Fruit fly (Drosophila melanogaster) whole organism, prepupa: Measurements from ENCODE around the gene Piezo.

Experiments used
- Blimp-1 ChIP-seq: fragments of 200-800 bp; sonication (Bioruptor generic); optimal IDR thresholded peaks from 3 replicates; lab custom pipeline; 2017; ENCODE audit warnings: missing biosample characterization, missing genetic modification characterization, mild to moderate bottlenecking, moderate library complexity, missing genetic modification reagents
- CG10631 ChIP-seq: fragments of 200-800 bp; sonication (Bioruptor generic); optimal IDR thresholded peaks from 2 replicates; lab custom pipeline; 2016; ENCODE audit warnings: missing biosample characterization, missing genetic modification characterization
- CG10669 ChIP-seq: fragments of 200-800 bp; sonication (Bioruptor generic); optimal IDR thresholded peaks from 3 replicates; lab custom pipeline; 2018; ENCODE audit warnings: missing biosample characterization, mild to moderate bottlenecking, missing genetic modification characterization, moderate library complexity
- CG11294 ChIP-seq: fragments of 200-800 bp; sonication (Bioruptor generic); IDR thresholded peaks from 2 replicates; pipeline ENCODE4 v1.3.6; 2022; ENCODE audit warnings: missing biosample characterization, missing genetic modification characterization
- CG15336 ChIP-seq: fragments of 200-800 bp; sonication (Bioruptor generic); IDR thresholded peaks from 2 replicates; pipeline ENCODE4 v1.3.6; 2022; ENCODE audit warnings: missing biosample characterization, missing genetic modification characterization
- CG1621 ChIP-seq: fragments of 200-800 bp; sonication (Bioruptor generic); optimal IDR thresholded peaks from 3 replicates; lab custom pipeline; 2018; ENCODE audit warnings: missing biosample characterization, mild to moderate bottlenecking, missing genetic modification characterization
- CG16779 ChIP-seq: fragments of 200-800 bp; sonication (Bioruptor generic); optimal IDR thresholded peaks from 3 replicates; lab custom pipeline; 2017; ENCODE audit warnings: missing biosample characterization, mild to moderate bottlenecking, missing genetic modification characterization
- CG3032 ChIP-seq: fragments of 200-800 bp; optimal IDR thresholded peaks from 2 replicates; lab custom pipeline; 2019; ENCODE audit warnings: missing biosample characterization, mild to moderate bottlenecking, missing genetic modification characterization, moderate library complexity
- CG32006 ChIP-seq: fragments of 200-800 bp; sonication (Bioruptor generic); optimal IDR thresholded peaks from 3 replicates; lab custom pipeline; 2017; ENCODE audit warnings: missing biosample characterization, mild to moderate bottlenecking, missing genetic modification characterization
- CG4318 ChIP-seq: fragments of 200-800 bp; sonication (Bioruptor generic); optimal IDR thresholded peaks from 3 replicates; lab custom pipeline; 2017; ENCODE audit warnings: missing biosample characterization, mild to moderate bottlenecking, missing genetic modification characterization
- CG6163 ChIP-seq: fragments of 200-800 bp; sonication (Bioruptor generic); IDR thresholded peaks from 3 replicates; pipeline ENCODE4 v1.3.6; 2022; ENCODE audit warnings: missing biosample characterization, missing genetic modification characterization
- CG6276 ChIP-seq: fragments of 200-800 bp; sonication (Bioruptor generic); optimal IDR thresholded peaks from 2 replicates; lab custom pipeline; 2017; ENCODE audit warnings: missing biosample characterization, mild to moderate bottlenecking, missing genetic modification characterization
- CG6808 ChIP-seq: fragments of 200-800 bp; sonication (Bioruptor generic); optimal IDR thresholded peaks from 3 replicates; lab custom pipeline; 2017; ENCODE audit warnings: missing biosample characterization, missing genetic modification characterization, mild to moderate bottlenecking, moderate library complexity, missing genetic modification reagents
- CG6854 ChIP-seq: fragments of 200-800 bp; sonication (Bioruptor generic); optimal IDR thresholded peaks from 2 replicates; lab custom pipeline; 2017; ENCODE audit warnings: missing biosample characterization, mild to moderate bottlenecking, missing genetic modification characterization
- CG8119 ChIP-seq: fragments of 200-800 bp; sonication (Bioruptor generic); IDR thresholded peaks from 3 replicates; pipeline ENCODE4 v1.3.6; 2022; ENCODE audit warnings: missing biosample characterization, missing genetic modification characterization
- CG9139 ChIP-seq: fragments of 200-800 bp; sonication (Bioruptor generic); optimal IDR thresholded peaks from 3 replicates; lab custom pipeline; 2017; ENCODE audit warnings: missing biosample characterization, mild to moderate bottlenecking, missing genetic modification characterization
- Eip75B ChIP-seq: fragments of 200-800 bp; sonication (Bioruptor generic); optimal IDR thresholded peaks from 3 replicates; lab custom pipeline; 2016; ENCODE audit warnings: missing biosample characterization, missing genetic modification characterization
- Ets21C ChIP-seq: fragments of 200-800 bp; sonication (Bioruptor generic); optimal IDR thresholded peaks from 3 replicates; lab custom pipeline; 2016; ENCODE audit warnings: missing biosample characterization, missing genetic modification characterization
- Ets96B ChIP-seq: fragments of 200-800 bp; optimal IDR thresholded peaks from 2 replicates; lab custom pipeline; 2019; ENCODE audit warnings: missing biosample characterization, mild to moderate bottlenecking, missing genetic modification characterization, moderate library complexity
- Gug ChIP-seq: fragments of 200-800 bp; sonication (Bioruptor generic); IDR thresholded peaks from 2 replicates; pipeline ENCODE4 v1.3.6; 2022; ENCODE audit warnings: missing biosample characterization, missing genetic modification characterization
- Hr4 ChIP-seq: fragments of 200-800 bp; sonication (Bioruptor generic); optimal IDR thresholded peaks from 3 replicates; lab custom pipeline; 2016; ENCODE audit warnings: missing biosample characterization, missing genetic modification characterization
- Met ChIP-seq: fragments of 200-800 bp; sonication (Bioruptor generic); optimal IDR thresholded peaks from 3 replicates; lab custom pipeline; 2016; ENCODE audit warnings: missing biosample characterization, missing genetic modification characterization
- Smox ChIP-seq: fragments of 200-800 bp; sonication (Bioruptor generic); optimal IDR thresholded peaks from 3 replicates; lab custom pipeline; 2016; ENCODE audit warnings: missing biosample characterization, missing genetic modification characterization
- Sox14 ChIP-seq: fragments of 200-800 bp; sonication (Bioruptor generic); optimal IDR thresholded peaks from 3 replicates; lab custom pipeline; 2016; ENCODE audit warnings: missing biosample characterization, missing genetic modification characterization
- cyc ChIP-seq: fragments of 200-800 bp; sonication (Bioruptor generic); optimal IDR thresholded peaks from 3 replicates; lab custom pipeline; 2016; ENCODE audit warnings: missing biosample characterization, missing genetic modification characterization
- dac ChIP-seq: fragments of 200-800 bp; sonication (Bioruptor generic); optimal IDR thresholded peaks from 2 replicates; lab custom pipeline; 2017; ENCODE audit warnings: missing biosample characterization, mild to moderate bottlenecking, missing genetic modification characterization
- dsx ChIP-seq: fragments of 200-800 bp; optimal IDR thresholded peaks from 3 replicates; lab custom pipeline; 2019; ENCODE audit warnings: missing biosample characterization, mild to moderate bottlenecking, missing genetic modification characterization, moderate library complexity; ENCODE audit not compliant: poor library complexity, severe bottlenecking
- eg ChIP-seq: fragments of 200-800 bp; sonication (Bioruptor generic); IDR thresholded peaks from 3 replicates; pipeline ENCODE4 v1.3.6; 2022; ENCODE audit warnings: missing biosample characterization, missing genetic modification characterization
- esn ChIP-seq: fragments of 200-800 bp; sonication (Bioruptor generic); optimal IDR thresholded peaks from 2 replicates; lab custom pipeline; 2016; ENCODE audit warnings: missing biosample characterization, mild to moderate bottlenecking, missing genetic modification characterization, moderate library complexity
- fd85E ChIP-seq: fragments of 200-800 bp; sonication (Bioruptor generic); optimal IDR thresholded peaks from 3 replicates; lab custom pipeline; 2016; ENCODE audit warnings: missing biosample characterization, missing genetic modification characterization
- fkh ChIP-seq: fragments of 200-800 bp; sonication (Bioruptor generic); optimal IDR thresholded peaks from 3 replicates; lab custom pipeline; 2017; ENCODE audit warnings: missing biosample characterization, mild to moderate bottlenecking, missing genetic modification characterization, moderate library complexity
- lz ChIP-seq: fragments of 200-800 bp; sonication (Bioruptor generic); optimal IDR thresholded peaks from 3 replicates; lab custom pipeline; 2016; ENCODE audit warnings: missing biosample characterization, missing genetic modification characterization
- net ChIP-seq: fragments of 200-800 bp; sonication (Bioruptor generic); optimal IDR thresholded peaks from 3 replicates; lab custom pipeline; 2016; ENCODE audit warnings: missing biosample characterization, missing genetic modification characterization
- salr ChIP-seq, 2 experiments: fragments of 200-800 bp; sonication (Bioruptor generic); optimal IDR thresholded peaks; 3 replicates each; lab custom pipeline; 2016 to 2018; ENCODE audit warnings: missing biosample characterization in 2 of 2, missing genetic modification characterization in 2 of 2, mild to moderate bottlenecking in 1 of 2
- svp ChIP-seq: fragments of 200-800 bp; sonication (Bioruptor generic); peaks from one replicate; lab custom pipeline; 2016; ENCODE audit warnings: missing biosample characterization, missing genetic modification characterization
- topi ChIP-seq: fragments of 200-800 bp; sonication (Bioruptor generic); optimal IDR thresholded peaks from 3 replicates; lab custom pipeline; 2016; ENCODE audit warnings: missing biosample characterization, missing genetic modification characterization
- vri ChIP-seq: fragments of 200-800 bp; sonication (Bioruptor generic); optimal IDR thresholded peaks from 3 replicates; lab custom pipeline; 2016; ENCODE audit warnings: missing biosample characterization, mild to moderate bottlenecking, missing genetic modification characterization

The Piezo gene

DNA sequence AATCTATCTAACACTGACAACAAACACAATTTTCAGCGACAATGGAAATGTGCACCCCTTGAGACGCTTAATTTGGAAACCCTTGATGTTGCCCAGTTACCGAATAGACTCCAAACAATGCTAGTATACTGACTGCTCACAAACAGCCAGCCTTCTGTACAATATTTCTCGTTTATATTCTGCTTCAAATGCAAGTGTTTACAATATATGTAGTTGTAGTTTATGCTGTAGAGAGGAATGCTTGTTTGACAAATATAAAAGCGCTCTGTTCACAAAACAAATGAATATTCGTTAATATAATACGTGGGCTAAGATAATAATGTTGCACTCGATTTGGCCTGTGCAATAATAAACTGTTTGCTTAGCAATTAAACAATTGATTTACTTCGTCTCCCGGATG, 55.0 kb downstream of the Piezo start, which contains the start of gene CG8292:
TSS of gene CG8292 (minus strand) at position 101 of the 400 bp plus-strand sequence.
- TF ChIP-seq topi (GFP tag; lab: Kevin White, UChicago), result no peak

DNA sequence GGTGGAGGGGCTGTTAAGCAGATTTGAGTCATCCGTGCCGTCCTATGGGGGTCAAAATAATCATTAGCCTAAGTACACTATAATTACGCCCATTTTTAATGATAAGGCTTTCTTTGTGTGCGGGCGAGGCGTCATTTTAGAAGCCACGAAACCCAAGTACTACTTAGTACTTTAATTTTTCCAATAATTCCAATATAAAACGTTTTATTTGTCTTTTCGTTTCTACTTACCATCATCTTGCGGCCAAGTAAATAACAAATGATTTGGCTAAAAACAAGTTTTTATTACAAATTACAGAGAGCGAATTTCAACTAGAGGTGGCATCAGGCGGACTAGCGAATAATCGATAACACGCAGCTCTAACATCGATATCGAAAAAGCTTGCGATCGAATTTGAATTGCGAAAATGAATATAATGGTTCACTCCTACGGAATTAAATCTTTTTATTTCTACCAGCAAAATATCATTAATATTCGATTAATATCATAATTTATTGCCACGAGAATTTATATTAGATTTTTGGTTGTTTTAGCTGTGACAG, 57.6 kb downstream of the Piezo start, which contains the start of gene Snx6:
TSS of gene Snx6 (minus strand) at position 349 of the 542 bp plus-strand sequence.
- TF ChIP-seq Sox14 (GFP tag; lab: Kevin White, UChicago) (peak; percentile 58), Blimp-1 (GFP tag; lab: Kevin White, UChicago) (no peak), CG11294 (GFP tag; lab: Robert Waterston, UW) (no peak), svp (GFP tag; lab: Kevin White, UChicago) (no peak), Ets21C (GFP tag; lab: Kevin White, UChicago) (no peak), dsx (GFP tag; lab: Kevin White, UChicago) (no peak), CG6808 (no peak), esn (GFP tag; lab: Kevin White, UChicago) (peak; percentile 16), Met (no peak)
- TF ChIP-seq, all 60 proteins: peak for 2

DNA sequence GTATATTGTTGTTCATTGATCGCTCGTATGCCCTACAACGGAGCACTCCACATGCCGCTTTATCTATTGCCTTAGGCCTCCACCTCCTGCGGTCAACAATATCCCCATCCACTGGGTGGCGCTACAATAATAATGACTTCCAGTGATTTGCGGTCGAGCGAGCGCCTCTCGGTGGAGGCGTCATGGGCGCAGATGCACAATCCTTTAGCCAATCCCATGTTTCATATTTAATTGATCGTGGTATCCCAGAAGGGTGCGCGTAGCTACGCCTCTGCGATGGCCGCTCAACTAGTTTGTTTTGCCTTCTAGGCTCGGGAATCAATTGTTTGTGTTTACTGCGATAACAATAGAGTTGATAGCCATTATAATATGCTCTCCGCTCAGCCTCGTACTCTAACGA, 66.3 kb downstream of the Piezo start:
- TF ChIP-seq lz (GFP tag; lab: Kevin White, UChicago) (no peak), fkh (GFP tag; lab: Kevin White, UChicago) (peak; percentile 47), Blimp-1 (GFP tag; lab: Kevin White, UChicago) (no peak), Hr4 (GFP tag; lab: Kevin White, UChicago) (peak; percentile 66), cyc (no peak), Eip75B (no peak), CG10631 (GFP tag; lab: Kevin White, UChicago) (no peak), CG6276 (GFP tag; lab: Kevin White, UChicago) (no peak), Smox (GFP tag; lab: Kevin White, UChicago) (no peak), CG3032 (tag; lab: Kevin White, UChicago) (no peak), svp (GFP tag; lab: Kevin White, UChicago) (no peak), Ets96B (tag; lab: Kevin White, UChicago) (no peak), net (GFP tag; lab: Kevin White, UChicago) (no peak), Gug (GFP tag; lab: Robert Waterston, UW) (peak; percentile 72), dsx (GFP tag; lab: Kevin White, UChicago) (peak; percentile 2), CG6163 (GFP tag; lab: Robert Waterston, UW) (peak; percentile 75), salr (GFP tag; optimal IDR thresholded peaks at IDR 0.05; lab: Kevin White, UChicago) (peak in 1 of 2 experiments; percentile 2), vri (GFP tag; lab: Kevin White, UChicago) (no peak), fd85E (GFP tag; lab: Kevin White, UChicago) (no peak), CG6808 (no peak), Ets21C (GFP tag; lab: Kevin White, UChicago) (no peak), topi (GFP tag; lab: Kevin White, UChicago) (no peak), CG10669 (GFP tag; lab: Kevin White, UChicago) (no peak), CG4318 (GFP tag; lab: Kevin White, UChicago) (peak; percentile 47), dac (peak; percentile 35), CG32006 (peak; percentile 64), CG9139 (no peak), CG8119 (peak; percentile 18; the same call in 2 of the 3 replicates), CG15336 (peak; percentile 68), CG6854 (no peak), Sox14 (GFP tag; lab: Kevin White, UChicago) (no peak), CG16779 (tag; lab: Kevin White, UChicago) (peak; percentile 26), CG11294 (GFP tag; lab: Robert Waterston, UW) (peak; percentile 63), eg (peak; percentile 78), CG1621 (no peak)
